Fruit fly (Drosophila melanogaster) whole organism, embryonic: Measurements from ENCODE around the gene CG13850.
A peak's percentile ranks its signal among the peaks of the same experiment; 100 is the strongest.

Source experiments
- ATbp ChIP-seq: fragments of 200-800 bp; sonication (Bioruptor generic); optimal IDR thresholded peaks from 2 replicates; lab custom pipeline; 2017; ENCODE audit warnings: missing biosample characterization, mild to moderate bottlenecking, missing genetic modification characterization, missing genetic modification reagents
- CG10274 ChIP-seq: fragments of 200-800 bp; sonication (Bioruptor generic); optimal IDR thresholded peaks from 3 replicates; lab custom pipeline; 2017; ENCODE audit warnings: missing biosample characterization, mild to moderate bottlenecking, missing genetic modification characterization
- CG10431 ChIP-seq: fragments of 200-800 bp; sonication (Bioruptor generic); optimal IDR thresholded peaks from 3 replicates; lab custom pipeline; 2018; ENCODE audit warnings: missing biosample characterization, mild to moderate bottlenecking, missing genetic modification characterization
- CG10565 ChIP-seq: fragments of 200-800 bp; sonication (Bioruptor generic); optimal IDR thresholded peaks from 3 replicates; lab custom pipeline; 2016; ENCODE audit warnings: missing biosample characterization, mild to moderate bottlenecking, missing genetic modification characterization
- CG11093 ChIP-seq: fragments of 200-800 bp; sonication (Bioruptor generic); IDR thresholded peaks from 3 replicates; pipeline ENCODE4 v1.3.6; 2022; ENCODE audit warnings: missing biosample characterization, missing genetic modification characterization
- CG12155 ChIP-seq: fragments of 200-800 bp; sonication (Bioruptor generic); optimal IDR thresholded peaks from 3 replicates; lab custom pipeline; 2016; ENCODE audit warnings: missing biosample characterization, missing genetic modification characterization
- CG12219 ChIP-seq: fragments of 200-800 bp; sonication (Bioruptor generic); optimal IDR thresholded peaks from 3 replicates; lab custom pipeline; 2018; ENCODE audit warnings: missing biosample characterization, mild to moderate bottlenecking, missing genetic modification characterization
- CG12236 ChIP-seq: fragments of 200-800 bp; sonication (Bioruptor generic); optimal IDR thresholded peaks from 2 replicates; lab custom pipeline; 2016; ENCODE audit warnings: missing biosample characterization, missing genetic modification characterization
- CG14441 ChIP-seq: fragments of 200-800 bp; sonication (Bioruptor generic); IDR thresholded peaks from 2 replicates; pipeline ENCODE4 v1.3.6; 2022; ENCODE audit warnings: missing biosample characterization, missing genetic modification characterization
- CG14710 ChIP-seq: fragments of 200-800 bp; sonication (Bioruptor generic); optimal IDR thresholded peaks from 3 replicates; lab custom pipeline; 2019; ENCODE audit warnings: missing biosample characterization, mild to moderate bottlenecking, missing genetic modification characterization, moderate library complexity
- CG30431 ChIP-seq: fragments of 200-800 bp; sonication (Bioruptor generic); optimal IDR thresholded peaks from 2 replicates; lab custom pipeline; 2017; ENCODE audit warnings: missing biosample characterization, missing genetic modification characterization
- CG4820 ChIP-seq: fragments of 200-800 bp; sonication (Bioruptor generic); optimal IDR thresholded peaks from 3 replicates; lab custom pipeline; 2016; ENCODE audit warnings: missing biosample characterization, missing genetic modification characterization
- CG6175 ChIP-seq: fragments of 200-800 bp; sonication (Bioruptor generic); IDR thresholded peaks from 3 replicates; pipeline ENCODE4 v1.3.6; 2022; ENCODE audit warnings: missing biosample characterization, missing genetic modification characterization
- CG7372 ChIP-seq: fragments of 200-800 bp; sonication (Bioruptor generic); IDR thresholded peaks from 2 replicates; pipeline ENCODE4 v1.3.6; 2022; ENCODE audit warnings: missing biosample characterization, missing genetic modification characterization
- CG7987 ChIP-seq: fragments of 200-800 bp; sonication (Bioruptor generic); optimal IDR thresholded peaks from 2 replicates; lab custom pipeline; 2018; ENCODE audit warnings: missing biosample characterization, mild to moderate bottlenecking, missing genetic modification characterization, moderate library complexity
- CG8281 ChIP-seq: fragments of 200-800 bp; sonication (Bioruptor generic); optimal IDR thresholded peaks from 2 replicates; lab custom pipeline; 2018; ENCODE audit warnings: missing biosample characterization, mild to moderate bottlenecking, missing genetic modification characterization, moderate library complexity
- CG8290 ChIP-seq, 3 experiments: fragments of 200-800 bp; sonication (Bioruptor generic); optimal IDR thresholded peaks; 2 replicates each; lab custom pipeline; 2016 to 2019; ENCODE audit warnings: missing biosample characterization in 3 of 3, missing genetic modification characterization in 3 of 3, mild to moderate bottlenecking in 2 of 3, moderate library complexity in 1 of 3
- CTCF ChIP-seq: fragments of 200-800 bp; sonication (Bioruptor generic); optimal IDR thresholded peaks from 2 replicates; lab custom pipeline; 2017; ENCODE audit warnings: missing biosample characterization, mild to moderate bottlenecking, missing genetic modification characterization, moderate library complexity
- Dfd ChIP-seq, 2 experiments: fragments of >200 bp; optimal IDR thresholded peaks; 2 replicates each; lab custom pipeline; 2017; ENCODE audit warnings: missing biosample characterization in 2 of 2, missing genetic modification characterization in 2 of 2
- E2f2 ChIP-seq: fragments of 200-800 bp; sonication (Bioruptor generic); IDR thresholded peaks from 2 replicates; pipeline ENCODE4 v1.3.6; 2022; ENCODE audit warnings: missing biosample characterization, missing genetic modification characterization
- Gsc ChIP-seq: fragments of 200-800 bp; sonication (Bioruptor generic); IDR thresholded peaks from 2 replicates; pipeline ENCODE4 v1.3.6; 2022; ENCODE audit warnings: missing biosample characterization, missing genetic modification characterization
- Hey ChIP-seq: fragments of 200-800 bp; sonication (Bioruptor generic); optimal IDR thresholded peaks from 3 replicates; lab custom pipeline; 2018; ENCODE audit warnings: missing biosample characterization, mild to moderate bottlenecking, missing genetic modification characterization
- Hr39 ChIP-seq: fragments of >200 bp; optimal IDR thresholded peaks from 2 replicates; lab custom pipeline; 2017
- MESR4 ChIP-seq: fragments of 200-800 bp; sonication (Bioruptor generic); optimal IDR thresholded peaks from 2 replicates; lab custom pipeline; 2018; ENCODE audit warnings: missing biosample characterization, mild to moderate bottlenecking, missing genetic modification characterization, moderate library complexity
- Myb ChIP-seq: fragments of 200-800 bp; sonication (Bioruptor generic); optimal IDR thresholded peaks from 2 replicates; lab custom pipeline; 2016; ENCODE audit warnings: missing biosample characterization, missing genetic modification characterization
- Neu2 ChIP-seq: fragments of 200-800 bp; sonication (Bioruptor generic); optimal IDR thresholded peaks from 3 replicates; lab custom pipeline; 2016; ENCODE audit warnings: missing biosample characterization, missing genetic modification characterization, borderline replicate concordance
- Sox100B ChIP-seq: fragments of 200-800 bp; sonication (Bioruptor generic); optimal IDR thresholded peaks from 3 replicates; lab custom pipeline; 2018; ENCODE audit warnings: missing biosample characterization, mild to moderate bottlenecking, missing genetic modification characterization
- cad ChIP-seq: fragments of >200 bp; optimal IDR thresholded peaks from 2 replicates; lab custom pipeline; 2017; ENCODE audit warnings: missing biosample characterization, missing genetic modification characterization
- cg ChIP-seq: fragments of 200-800 bp; sonication (Bioruptor generic); optimal IDR thresholded peaks from 3 replicates; lab custom pipeline; 2019; ENCODE audit warnings: missing biosample characterization, mild to moderate bottlenecking, missing genetic modification characterization, moderate library complexity
- chif ChIP-seq, 2 experiments: fragments of 200-800 bp; sonication (Bioruptor generic); optimal IDR thresholded peaks; 3 replicates each; lab custom pipeline; 2016; ENCODE audit warnings: missing biosample characterization in 2 of 2, missing genetic modification characterization in 2 of 2
- chm ChIP-seq: fragments of 200-800 bp; sonication (Bioruptor generic); IDR thresholded peaks from 2 replicates; pipeline ENCODE4 v1.3.6; 2022; ENCODE audit warnings: missing biosample characterization, missing genetic modification characterization
- emc ChIP-seq: fragments of 200-800 bp; sonication (Bioruptor generic); optimal IDR thresholded peaks from 2 replicates; lab custom pipeline; 2016; ENCODE audit warnings: missing biosample characterization, missing genetic modification characterization
- eyg ChIP-seq: fragments of 200-800 bp; sonication (Bioruptor generic); optimal IDR thresholded peaks from 3 replicates; lab custom pipeline; 2016; ENCODE audit warnings: missing biosample characterization, missing genetic modification characterization
- fd3F ChIP-seq: fragments of 200-800 bp; sonication (Bioruptor generic); optimal IDR thresholded peaks from 2 replicates; lab custom pipeline; 2018; ENCODE audit warnings: missing biosample characterization, mild to moderate bottlenecking, missing genetic modification characterization, moderate library complexity
- hbn ChIP-seq: fragments of 200-800 bp; sonication (Bioruptor generic); IDR thresholded peaks from 2 replicates; pipeline ENCODE4 v1.3.6; 2022; ENCODE audit warnings: missing biosample characterization, missing genetic modification characterization; ENCODE audit not compliant: partially characterized antibody
- kni ChIP-seq: fragments of 200-800 bp; sonication (Bioruptor generic); optimal IDR thresholded peaks from 3 replicates; lab custom pipeline; 2017; ENCODE audit warnings: mild to moderate bottlenecking, missing biosample characterization, missing genetic modification reagents, missing genetic modification characterization
- knrl ChIP-seq: fragments of 200-800 bp; sonication (Bioruptor generic); IDR thresholded peaks from 3 replicates; pipeline ENCODE4 v1.3.6; 2022; ENCODE audit warnings: missing biosample characterization, missing genetic modification characterization; ENCODE audit not compliant: partially characterized antibody
- lbe ChIP-seq: fragments of 200-800 bp; sonication (Bioruptor generic); optimal IDR thresholded peaks from 2 replicates; lab custom pipeline; 2016; ENCODE audit warnings: missing biosample characterization, mild to moderate bottlenecking, missing genetic modification characterization
- lilli ChIP-seq: fragments of 200-800 bp; sonication (Bioruptor generic); optimal IDR thresholded peaks from 3 replicates; lab custom pipeline; 2016; ENCODE audit warnings: missing biosample characterization, missing genetic modification characterization
- maf-S ChIP-seq: fragments of 200-800 bp; sonication (Bioruptor generic); optimal IDR thresholded peaks from 2 replicates; lab custom pipeline; 2016; ENCODE audit warnings: missing biosample characterization, missing genetic modification characterization
- pita ChIP-seq: fragments of 200-800 bp; sonication (Bioruptor generic); optimal IDR thresholded peaks from 2 replicates; lab custom pipeline; 2017; ENCODE audit warnings: missing biosample characterization, mild to moderate bottlenecking, missing genetic modification characterization
- pnt ChIP-seq: fragments of 200-800 bp; sonication (Bioruptor generic); optimal IDR thresholded peaks from 3 replicates; lab custom pipeline; 2016; ENCODE audit warnings: missing biosample characterization, missing genetic modification characterization
- salm ChIP-seq: fragments of 200-800 bp; sonication (Bioruptor generic); optimal IDR thresholded peaks from 2 replicates; lab custom pipeline; 2018; ENCODE audit warnings: missing biosample characterization, mild to moderate bottlenecking, missing genetic modification characterization
- sens ChIP-seq: fragments of 200-800 bp; sonication (Bioruptor generic); peaks from one replicate; lab custom pipeline; 2016; ENCODE audit warnings: missing biosample characterization, missing genetic modification characterization
- sisA ChIP-seq: fragments of 200-800 bp; sonication (Bioruptor generic); IDR thresholded peaks from 2 replicates; pipeline ENCODE4 v1.3.6; 2022; ENCODE audit warnings: missing biosample characterization, missing genetic modification characterization
- slbo ChIP-seq: fragments of 200-800 bp; sonication (Bioruptor generic); IDR thresholded peaks from 2 replicates; pipeline ENCODE4 v1.3.6; 2022; ENCODE audit warnings: missing biosample characterization, missing genetic modification characterization
- so ChIP-seq: fragments of 200-800 bp; sonication (Bioruptor generic); IDR thresholded peaks from 3 replicates; pipeline ENCODE4 v1.3.6; 2022; ENCODE audit warnings: missing biosample characterization, missing genetic modification characterization
- sug ChIP-seq: fragments of 200-800 bp; optimal IDR thresholded peaks from 2 replicates; lab custom pipeline; 2019; ENCODE audit warnings: missing biosample characterization, mild to moderate bottlenecking, missing genetic modification characterization, moderate library complexity
- tin ChIP-seq: fragments of 200-800 bp; sonication (Bioruptor generic); optimal IDR thresholded peaks from 3 replicates; lab custom pipeline; 2016; ENCODE audit warnings: missing biosample characterization, missing genetic modification characterization
- tio ChIP-seq: fragments of 200-800 bp; sonication (Bioruptor generic); optimal IDR thresholded peaks from 2 replicates; lab custom pipeline; 2017; ENCODE audit warnings: missing biosample characterization, missing genetic modification characterization, inconsistent platforms
- vnd ChIP-seq: fragments of 200-800 bp; sonication (Bioruptor generic); IDR thresholded peaks from 3 replicates; pipeline ENCODE4 v1.3.6; 2022; ENCODE audit warnings: missing biosample characterization, missing genetic modification characterization; ENCODE audit not compliant: partially characterized antibody
- zfh1 ChIP-seq: fragments of 200-800 bp; sonication (Bioruptor generic); IDR thresholded peaks from 3 replicates; pipeline ENCODE4 v1.3.6; 2022; ENCODE audit warnings: missing biosample characterization, missing genetic modification characterization

The CG13850 gene

DNA sequence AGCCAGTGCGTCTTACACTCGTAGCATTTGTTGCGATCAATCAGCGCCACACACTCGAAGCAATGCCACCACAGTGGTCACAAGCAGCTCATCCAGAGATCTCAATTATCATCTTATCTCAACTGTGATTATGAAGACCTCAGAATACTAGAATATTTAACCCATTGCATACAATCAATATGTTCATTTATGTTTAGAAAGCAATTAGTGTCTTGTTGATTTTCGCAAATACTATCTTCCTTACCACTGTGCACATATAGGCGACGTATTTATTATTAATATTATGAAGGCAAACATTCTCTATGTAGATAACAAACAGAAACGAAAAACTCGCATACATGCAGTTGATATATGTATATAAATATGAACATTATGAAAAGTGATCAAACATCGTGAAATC is 51.9 kb downstream of the CG13850 start (continued):
- peak; percentile 54; the same call in 1 of the 2 replicates for TF ChIP-seq E2f2 (GFP tag; lab: Robert Waterston, UW)
- TF ChIP-seq chm (GFP tag; lab: Robert Waterston, UW) = peak; percentile 77
- TF ChIP-seq cad (GFP tag; lab: Kevin White, UChicago) = no peak
- TF ChIP-seq kni (GFP tag; lab: Kevin White, UChicago) = peak; percentile 78
- peak; percentile 66 for TF ChIP-seq CG12236
- TF ChIP-seq CG14441 (GFP tag; lab: Robert Waterston, UW) = peak; percentile 82
- TF ChIP-seq CG10274 (GFP tag; lab: Kevin White, UChicago) = no peak
- TF ChIP-seq CG7987 (GFP tag; lab: Kevin White, UChicago) = peak; percentile 82
- TF ChIP-seq fd3F (GFP tag; lab: Kevin White, UChicago) = peak; percentile 2
- no peak for TF ChIP-seq Hey (tag; lab: Kevin White, UChicago)
- no peak for TF ChIP-seq pita (GFP tag; lab: Kevin White, UChicago)
- no peak for TF ChIP-seq CTCF (GFP tag; lab: Kevin White, UChicago)
- TF ChIP-seq Hr39 (lab: Kevin White, UChicago) = no peak
- TF ChIP-seq salm (tag; lab: Kevin White, UChicago) = no peak
- TF ChIP-seq lbe (GFP tag; lab: Kevin White, UChicago) = peak; percentile 65
- peak; percentile 12 for TF ChIP-seq maf-S
- no peak for TF ChIP-seq Dfd (GFP tag; optimal IDR thresholded peaks at IDR 0.05; lab: Kevin White, UChicago)
- peak; percentile 36 for TF ChIP-seq pnt (GFP tag; lab: Kevin White, UChicago)
- peak; percentile 52 for TF ChIP-seq lilli (GFP tag; lab: Kevin White, UChicago)
- 0 out of 3 replicates have a peak, but pooled peaks have one; percentile 13 for TF ChIP-seq CG6175 (GFP tag; lab: Robert Waterston, UW)
- peak; percentile 77 for TF ChIP-seq Sox100B (GFP tag; lab: Kevin White, UChicago)
- peak; percentile 36 for TF ChIP-seq CG12155
- TF ChIP-seq CG8290 (GFP tag; optimal IDR thresholded peaks at IDR 0.05; lab: Kevin White, UChicago) = no peak
- peak; percentile 36 to 81 for TF ChIP-seq CG8290 (tag; optimal IDR thresholded peaks at IDR 0.05; lab: Kevin White, UChicago)
- no peak for TF ChIP-seq cg
- peak; percentile 44 for TF ChIP-seq CG12219
- no peak for TF ChIP-seq vnd (GFP tag; lab: Robert Waterston, UW)
- TF ChIP-seq ATbp = peak; percentile 77
- peak; percentile 36; the same call in 1 of the 2 replicates for TF ChIP-seq CG7372
- peak; percentile 61 for TF ChIP-seq tio (GFP tag; lab: Kevin White, UChicago)
- TF ChIP-seq Gsc (GFP tag; lab: Robert Waterston, UW) = no peak
- peak; percentile 52 to 60 for TF ChIP-seq chif (GFP tag; optimal IDR thresholded peaks at IDR 0.05; lab: Kevin White, UChicago)
- peak; percentile 87 for TF ChIP-seq CG14710 (tag; lab: Kevin White, UChicago)
- peak; percentile 54 for TF ChIP-seq CG8281
- TF ChIP-seq knrl = no peak
- peak; percentile 80 for TF ChIP-seq zfh1 (GFP tag; lab: Robert Waterston, UW)
- TF ChIP-seq CG10565 (GFP tag; lab: Kevin White, UChicago) = peak; percentile 12
- peak; percentile 49 for TF ChIP-seq tin
- no peak for TF ChIP-seq Myb (GFP tag; lab: Kevin White, UChicago)
- peak; percentile 54; the same call in 2 of the 3 replicates for TF ChIP-seq CG11093 (GFP tag; lab: Robert Waterston, UW)
- TF ChIP-seq Neu2 (GFP tag; lab: Kevin White, UChicago) = no peak
- peak; percentile 48; the same call in 1 of the 2 replicates for TF ChIP-seq slbo (GFP tag; lab: Robert Waterston, UW)
- TF ChIP-seq sisA (GFP tag; lab: Robert Waterston, UW) = peak; percentile 46; the same call in 1 of the 2 replicates
- TF ChIP-seq eyg = peak; percentile 5
- no peak for TF ChIP-seq emc (GFP tag; lab: Kevin White, UChicago)
- peak; percentile 58; the same call in 1 of the 3 replicates for TF ChIP-seq so
- peak; percentile 37 for TF ChIP-seq CG30431 (GFP tag; lab: Kevin White, UChicago)
- peak; percentile 79 for TF ChIP-seq CG4820
- no peak for TF ChIP-seq hbn (GFP tag; lab: Robert Waterston, UW)
- TF ChIP-seq sug (tag; lab: Kevin White, UChicago) = peak; percentile 18
- no peak for TF ChIP-seq MESR4 (GFP tag; lab: Kevin White, UChicago)
- peak; percentile 46 for TF ChIP-seq CG10431 (GFP tag; lab: Kevin White, UChicago)
- TF ChIP-seq sens = peak; percentile 94
